Worm (Caenorhabditis elegans) whole organism, mixed stage, embryonic: ENCODE data around the gene H43I07.1.

Source experiments
- elt-3 ChIP-seq: fragments of 150-350 bp; optimal IDR thresholded peaks from 2 replicates; lab custom pipeline; 2014; ENCODE audit warnings: missing biosample characterization, missing genetic modification characterization
- lin-13 ChIP-seq: fragments of 150-350 bp; optimal IDR thresholded peaks from 2 replicates; lab custom pipeline; 2014; ENCODE audit warnings: missing biosample characterization, missing genetic modification characterization
- lin-32 ChIP-seq: fragments of 200-800 bp; sonication (Bioruptor generic); optimal IDR thresholded peaks from 2 replicates; lab custom pipeline; 2018; ENCODE audit warnings: mild to moderate bottlenecking, missing genetic modification characterization, missing compliant biosample characterization
- nhr-12 ChIP-seq: fragments of 150-350 bp; optimal IDR thresholded peaks from 2 replicates; lab custom pipeline; 2014; ENCODE audit warnings: missing biosample characterization, missing genetic modification characterization
- nhr-237 ChIP-seq: fragments of 150-350 bp; optimal IDR thresholded peaks from 2 replicates; lab custom pipeline; 2014; ENCODE audit warnings: missing biosample characterization, missing genetic modification characterization
- nhr-28 ChIP-seq: fragments of 150-350 bp; optimal IDR thresholded peaks from 2 replicates; lab custom pipeline; 2014; ENCODE audit warnings: missing biosample characterization, missing genetic modification characterization
- sptf-1 ChIP-seq: sonication (generic microtip); optimal IDR thresholded peaks from 2 replicates; lab custom pipeline; 2017; ENCODE audit warnings: mild to moderate bottlenecking, missing genetic modification characterization, moderate library complexity, missing compliant biosample characterization
- unc-39 ChIP-seq: fragments of 150-350 bp; optimal IDR thresholded peaks from 2 replicates; lab custom pipeline; 2014; ENCODE audit warnings: missing biosample characterization, missing genetic modification characterization
- ztf-11 ChIP-seq: fragments of 150-350 bp; optimal IDR thresholded peaks from 2 replicates; lab custom pipeline; 2014; ENCODE audit warnings: missing biosample characterization, missing genetic modification characterization

DNA sequence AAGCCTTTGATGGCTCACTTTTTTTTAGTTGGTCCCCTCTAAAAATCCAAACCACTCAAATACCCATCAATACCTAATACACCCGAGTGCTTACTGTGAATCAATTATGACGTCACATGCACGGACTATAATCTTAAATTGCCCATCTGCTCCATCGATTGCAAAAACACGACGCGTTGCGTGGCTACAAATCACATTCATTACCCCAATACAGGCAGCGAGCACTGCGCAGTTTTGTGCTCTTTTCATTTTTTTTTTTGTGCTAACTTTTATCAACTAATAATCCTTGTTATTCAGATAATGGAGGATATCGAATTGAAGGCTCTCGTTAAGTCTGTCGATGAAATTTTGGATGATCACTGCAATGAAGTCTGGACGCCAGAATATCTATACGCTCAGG, 44.4 kb upstream of the H43I07.1 start, which contains the start of gene Y45G5AM.5:
- TF ChIP-seq lin-13 (tag; lab: Kevin White, UChicago), result no peak
- TF ChIP-seq sptf-1 (tag; lab: Kevin White, UChicago), result no peak
- TF ChIP-seq lin-32 (GFP tag; lab: Kevin White, UChicago), result no peak
- no peak for TF ChIP-seq nhr-12 (tag; lab: Kevin White, UChicago)
- no peak for TF ChIP-seq ztf-11 (tag; lab: Kevin White, UChicago)
- no peak for TF ChIP-seq nhr-28 (tag; lab: Kevin White, UChicago)
- no peak for TF ChIP-seq nhr-237 (tag; lab: Kevin White, UChicago)
- TF ChIP-seq unc-39 (tag; lab: Kevin White, UChicago), result no peak
- no peak for TF ChIP-seq elt-3
